Worm (Caenorhabditis elegans): ENCODE measurements around the gene enu-3.5.

Gene enu-3.5

DNA sequence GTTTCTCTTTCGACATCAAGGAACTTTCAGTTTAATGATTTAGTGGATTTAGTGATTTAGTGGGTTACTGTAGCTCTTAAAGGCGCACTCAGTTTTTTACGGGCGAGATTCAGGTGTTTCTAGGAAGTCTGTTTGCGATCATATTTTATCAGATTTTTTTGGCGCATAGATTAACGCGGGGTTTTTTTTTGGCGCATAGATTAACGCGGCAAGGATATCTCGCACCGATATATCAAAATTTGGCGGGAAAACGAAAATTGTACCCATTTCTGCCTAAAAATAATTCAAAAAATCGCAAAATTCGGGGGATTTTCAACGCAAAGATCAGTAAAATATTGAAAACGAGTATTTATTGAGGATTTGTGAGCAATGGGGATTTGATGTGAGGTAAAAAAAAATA, 2.7 kb downstream of the enu-3.5 start:
- no peak for TF ChIP-seq tlp-1 (tag; optimal IDR thresholded peaks at IDR 0.05)
- TF ChIP-seq ces-1 (GFP tag; optimal IDR thresholded peaks at IDR 0.05), result no peak
- no peak for TF ChIP-seq nhr-71 (tag; optimal IDR thresholded peaks at IDR 0.05)
- no peak for TF ChIP-seq dsc-1 (tag; optimal IDR thresholded peaks at IDR 0.05)
- no peak for TF ChIP-seq mab-9 (GFP tag; IDR thresholded peaks at IDR 0.05)
- TF ChIP-seq lsy-2 (tag; optimal IDR thresholded peaks at IDR 0.05), result no peak
- TF ChIP-seq fkh-4 (tag; optimal IDR thresholded peaks at IDR 0.05; ENCODE audit: borderline replicate concordance), result no peak
- no peak for TF ChIP-seq mdl-1 (tag; optimal IDR thresholded peaks at IDR 0.05)
- no peak for TF ChIP-seq snpc-4 (tag; optimal IDR thresholded peaks at IDR 0.05)
- TF ChIP-seq nhr-77 (tag; optimal IDR thresholded peaks at IDR 0.05), result no peak

DNA sequence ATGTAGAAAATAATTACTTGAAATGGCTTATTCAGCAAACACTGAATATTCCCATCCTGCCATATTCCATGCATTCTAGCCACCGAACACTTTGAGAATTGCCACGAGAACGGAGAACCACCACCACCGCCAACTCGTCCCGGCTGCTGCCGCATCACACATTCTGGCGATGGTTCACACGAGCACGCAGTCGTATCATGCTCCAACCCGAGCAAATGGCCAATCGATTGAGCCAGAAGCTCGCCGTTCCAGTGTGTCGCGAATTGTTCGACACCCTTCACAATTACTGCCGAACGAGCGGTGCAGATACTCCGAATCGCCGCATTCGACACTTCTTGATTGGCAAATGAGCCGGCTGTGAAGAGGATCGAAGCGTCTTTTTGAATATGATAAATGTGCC, 7.2 kb downstream of the enu-3.5 start:
- TF ChIP-seq ceh-8 (GFP tag; optimal IDR thresholded peaks at IDR 0.05), result no peak

DNA sequence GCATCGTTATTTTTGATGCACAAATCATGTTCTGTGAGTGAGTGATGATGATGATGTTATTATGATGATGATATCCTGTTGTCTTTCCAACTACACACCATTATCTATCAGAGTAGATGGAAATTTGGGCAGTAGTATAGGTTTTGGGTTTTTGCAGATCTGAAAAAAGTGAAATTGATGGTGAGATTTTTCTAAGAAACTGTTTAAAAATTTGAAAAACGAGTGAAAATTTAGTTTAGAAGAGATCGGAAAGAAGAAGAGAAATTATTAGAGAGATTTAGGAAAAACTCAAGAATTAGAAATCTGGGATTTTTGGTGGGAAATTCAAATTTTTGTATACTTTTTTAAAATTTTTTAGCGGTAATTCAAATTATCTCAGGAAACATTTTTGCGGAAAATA, 13.6 kb downstream of the enu-3.5 start, which contains the start of the genes Y37D8A.29 and unc-71:
Gene Y37D8A.29, minus strand, starts transcription at position 101 of the 400 bp plus-strand sequence.
Gene unc-71, minus strand, starts transcription at position 159 of the 400 bp plus-strand sequence.
- TF ChIP-seq nhr-12 (tag; optimal IDR thresholded peaks at IDR 0.05), result no peak
- no peak for TF ChIP-seq hlh-17 (GFP tag; optimal IDR thresholded peaks at IDR 0.05; ENCODE audit: borderline replicate concordance)
- TF ChIP-seq snpc-4 (tag; optimal IDR thresholded peaks at IDR 0.05), result no peak
- no peak for TF ChIP-seq ceh-88 (GFP tag; IDR thresholded peaks at IDR 0.05)
- no peak for TF ChIP-seq efl-3 (GFP tag; optimal IDR thresholded peaks at IDR 0.05)
- TF ChIP-seq nhr-71 (tag; optimal IDR thresholded peaks at IDR 0.05), result no peak
- no peak for TF ChIP-seq lin-13 (GFP tag; optimal IDR thresholded peaks at IDR 0.05)

DNA sequence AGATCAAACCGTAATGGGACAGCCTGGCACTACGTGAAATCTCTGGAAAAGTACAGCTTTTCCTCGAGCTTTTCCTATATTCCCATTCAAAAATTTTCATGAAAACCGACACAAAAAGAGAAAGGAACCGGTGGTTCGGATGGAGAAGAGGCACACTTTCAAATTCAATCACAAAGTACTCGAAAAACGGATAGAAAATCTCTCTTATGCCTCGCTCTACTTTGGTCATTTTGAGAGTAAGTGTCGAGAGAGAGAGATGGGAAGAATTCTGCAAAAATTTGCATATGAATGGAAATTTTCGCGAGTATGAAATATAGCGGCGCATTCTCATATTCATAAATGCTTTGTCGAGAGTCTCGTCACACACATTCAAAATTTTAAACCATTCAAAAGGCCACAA, 14.8 kb downstream of the enu-3.5 start:
- peak; percentile 63 for TF ChIP-seq fkh-10 (GFP tag; optimal IDR thresholded peaks at IDR 0.05)
- no peak for TF ChIP-seq zag-1 (tag; optimal IDR thresholded peaks at IDR 0.05)
- TF ChIP-seq lin-14 (GFP tag; optimal IDR thresholded peaks at IDR 0.05), result no peak
- TF ChIP-seq nhr-28 (tag; optimal IDR thresholded peaks at IDR 0.05), result no peak
- TF ChIP-seq dsc-1 (tag; optimal IDR thresholded peaks at IDR 0.05), result no peak
- TF ChIP-seq lin-15B (tag; optimal IDR thresholded peaks at IDR 0.05), result no peak
- TF ChIP-seq hpl-2 (GFP tag; optimal IDR thresholded peaks at IDR 0.05), result no peak
- TF ChIP-seq ceh-88 (GFP tag; IDR thresholded peaks at IDR 0.05), result no peak
- TF ChIP-seq nhr-47 (tag; optimal IDR thresholded peaks at IDR 0.05), result no peak

DNA sequence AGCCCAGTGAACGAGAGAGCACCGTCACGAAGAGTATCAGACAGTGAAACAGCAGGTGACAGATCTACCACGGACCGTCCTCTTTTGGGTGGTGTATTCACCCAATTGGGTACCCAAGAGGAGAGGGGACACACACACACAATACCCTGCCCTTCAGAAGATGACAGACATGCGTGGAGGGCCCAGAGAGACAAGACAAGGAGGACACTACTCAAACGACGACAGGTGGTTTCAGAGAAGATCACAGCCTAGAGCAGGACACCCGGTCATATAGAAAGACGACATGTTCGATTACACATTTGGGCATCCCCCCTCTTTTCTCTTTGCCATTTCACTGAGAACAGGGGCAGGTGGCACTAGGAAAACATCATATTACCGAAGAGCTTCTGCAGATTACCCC, 16.2 kb downstream of the enu-3.5 start:
- peak in 1 of 2 experiments; percentile 56 for TF ChIP-seq ztf-11 (tag; optimal IDR thresholded peaks at IDR 0.05)
- no peak for TF ChIP-seq nhr-71 (tag; optimal IDR thresholded peaks at IDR 0.05)

DNA sequence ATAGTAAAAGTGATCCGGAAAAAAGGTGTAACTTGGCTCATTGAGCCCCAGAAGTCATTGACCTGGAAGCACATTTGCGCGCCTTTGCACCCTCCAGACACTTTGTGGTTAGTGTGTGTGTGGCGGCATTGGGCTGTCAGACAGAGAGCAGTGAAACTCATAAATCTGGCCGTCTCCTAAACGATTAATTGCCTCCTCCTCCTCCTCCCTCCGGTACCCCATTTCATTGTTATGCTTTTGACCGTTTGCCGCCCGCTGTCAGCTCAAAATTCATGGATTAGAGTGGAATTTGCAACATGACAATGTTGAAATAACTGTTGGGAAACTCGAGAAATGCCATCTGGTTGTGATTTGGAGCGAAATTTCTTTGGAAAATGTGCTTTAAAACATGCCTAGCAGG, 26.1 kb downstream of the enu-3.5 start:
- TF ChIP-seq rnt-1 (tag; optimal IDR thresholded peaks at IDR 0.05) (no peak), nhr-28 (tag; optimal IDR thresholded peaks at IDR 0.05) (no peak), fkh-4 (tag; optimal IDR thresholded peaks at IDR 0.05; ENCODE audit: borderline replicate concordance) (peak; percentile 35), lin-14 (GFP tag; optimal IDR thresholded peaks at IDR 0.05) (peak; percentile 0), ces-1 (GFP tag; optimal IDR thresholded peaks at IDR 0.05) (no peak), nhr-12 (tag; optimal IDR thresholded peaks at IDR 0.05) (no peak), efl-1 (optimal IDR thresholded peaks at IDR 0.05) (no peak), efl-1 (GFP tag; optimal IDR thresholded peaks at IDR 0.05 in 1 of 2) (peak in 1 of 2 experiments; percentile 16), dsc-1 (tag; optimal IDR thresholded peaks at IDR 0.05) (peak; percentile 82)

DNA sequence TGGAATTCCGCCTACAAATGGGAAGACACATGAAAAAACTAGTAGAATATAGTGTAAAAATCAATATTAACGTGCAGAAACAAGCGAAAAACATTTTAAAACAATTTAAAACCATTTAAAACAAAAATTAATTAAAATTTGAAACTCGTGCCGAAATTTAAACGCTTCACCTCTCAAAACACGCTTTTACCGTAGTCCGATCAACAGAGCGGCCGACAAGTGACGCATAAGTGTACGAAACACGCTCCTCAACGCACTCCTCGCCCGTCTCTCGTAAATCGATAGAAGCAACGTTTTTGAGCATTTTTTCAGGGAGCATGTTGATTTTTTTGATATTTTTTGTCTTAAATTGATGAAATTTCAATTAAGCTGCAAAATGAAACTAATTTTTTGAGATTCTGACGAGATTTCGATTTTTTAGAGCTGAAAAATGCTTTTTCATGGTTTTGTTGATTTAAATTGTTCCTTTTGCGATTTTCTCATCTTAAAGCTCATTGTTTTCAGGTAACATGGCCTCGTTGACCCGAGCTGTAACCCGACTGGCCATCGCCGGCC, 27.1 kb downstream of the enu-3.5 start, which contains the start of gene cox-5A:
Gene cox-5A, plus strand, starts transcription at position 505 of the 555 bp plus-strand sequence.
- TF ChIP-seq ceh-90 (tag; optimal IDR thresholded peaks at IDR 0.05), result peak; percentile 70
- peak; percentile 58 for TF ChIP-seq pqm-1 (tag; optimal IDR thresholded peaks at IDR 0.05)
- peak; percentile 61 for TF ChIP-seq nhr-12 (tag; optimal IDR thresholded peaks at IDR 0.05)
- peak; percentile 100 for TF ChIP-seq tbx-2 (tag; optimal IDR thresholded peaks at IDR 0.05)
- peak; percentile 60 to 73 for TF ChIP-seq egl-27 (tag; optimal IDR thresholded peaks at IDR 0.05)
- peak; percentile 100 for TF ChIP-seq dsc-1 (tag; optimal IDR thresholded peaks at IDR 0.05)
- peak; percentile 96 for TF ChIP-seq vab-15 (tag; optimal IDR thresholded peaks at IDR 0.05)
- TF ChIP-seq C34B4.2 (tag; optimal IDR thresholded peaks at IDR 0.05), result peak; percentile 95
- TF ChIP-seq mep-1 (tag; optimal IDR thresholded peaks at IDR 0.05), result peak; percentile 100
- TF ChIP-seq lin-13 (GFP tag; optimal IDR thresholded peaks at IDR 0.05), result peak; percentile 99
- peak; percentile 100 for TF ChIP-seq nhr-20 (tag; optimal IDR thresholded peaks at IDR 0.05)
- peak; percentile 99 for TF ChIP-seq nhr-19 (GFP tag; conservative IDR thresholded peaks at IDR 0.05)
- TF ChIP-seq nhr-77 (tag; optimal IDR thresholded peaks at IDR 0.05), result peak; percentile 98
- peak; percentile 100 for TF ChIP-seq snu-23 (GFP tag; optimal IDR thresholded peaks at IDR 0.05)
- peak; percentile 93 for TF ChIP-seq hpl-2 (GFP tag; optimal IDR thresholded peaks at IDR 0.05)
- peak; percentile 99 for TF ChIP-seq rnt-1 (tag; optimal IDR thresholded peaks at IDR 0.05)
- TF ChIP-seq ztf-11 (tag; optimal IDR thresholded peaks at IDR 0.05), result peak in 1 of 2 experiments; percentile 98
- TF ChIP-seq unc-30 (tag; optimal IDR thresholded peaks at IDR 0.05), result peak; percentile 76
- peak; percentile 99 for TF ChIP-seq irx-1 (tag; optimal IDR thresholded peaks at IDR 0.05)
- peak; percentile 100 for TF ChIP-seq nhr-71 (tag; optimal IDR thresholded peaks at IDR 0.05)

Measured in whole organism, L1 larva.